Worm (Caenorhabditis elegans): ENCODE measurements around the gene C08F8.15.

The C08F8.15 gene

ce11 chrIV:11148788-11149366 is 11.7 kb downstream of the C08F8.15 start:
- TF ChIP-seq hlh-1 (tag; optimal IDR thresholded peaks at IDR 0.05) (no peak), pha-4 (tag; optimal IDR thresholded peaks at IDR 0.05) (no peak), lin-32 (GFP tag; optimal IDR thresholded peaks at IDR 0.05) (no peak), lin-13 (tag; optimal IDR thresholded peaks at IDR 0.05) (no peak), nhr-28 (tag; optimal IDR thresholded peaks at IDR 0.05) (no peak), nhr-12 (tag; optimal IDR thresholded peaks at IDR 0.05) (no peak), unc-62 (GFP tag; optimal IDR thresholded peaks at IDR 0.05) (no peak), unc-120 (tag; optimal IDR thresholded peaks at IDR 0.05; ENCODE audit: poor library complexity, severe bottlenecking) (no peak), snpc-4 (tag; optimal IDR thresholded peaks at IDR 0.05) (no peak), nhr-237 (tag; optimal IDR thresholded peaks at IDR 0.05) (no peak), ztf-11 (tag; optimal IDR thresholded peaks at IDR 0.05) (no peak), sem-2 (GFP tag; optimal IDR thresholded peaks at IDR 0.05) (no peak), ceh-43 (GFP tag; optimal IDR thresholded peaks at IDR 0.05) (no peak), zip-8 (tag; optimal IDR thresholded peaks at IDR 0.05) (no peak), lsy-2 (tag; optimal IDR thresholded peaks at IDR 0.05) (no peak)

- TF ChIP-seq ham-2 (GFP tag; optimal IDR thresholded peaks at IDR 0.05) (no peak), nhr-2 (tag; optimal IDR thresholded peaks at IDR 0.05) (no peak), nhr-237 (tag; optimal IDR thresholded peaks at IDR 0.05) (no peak), blmp-1 (tag; optimal IDR thresholded peaks at IDR 0.05) (no peak)
Observed at ce11 chrIV:11146962-11147470, 13.6 kb downstream of the C08F8.15 start, which contains the start of gene pigq-1. TSS of gene pigq-1 (minus strand) at chrIV:11147247.

DNA sequence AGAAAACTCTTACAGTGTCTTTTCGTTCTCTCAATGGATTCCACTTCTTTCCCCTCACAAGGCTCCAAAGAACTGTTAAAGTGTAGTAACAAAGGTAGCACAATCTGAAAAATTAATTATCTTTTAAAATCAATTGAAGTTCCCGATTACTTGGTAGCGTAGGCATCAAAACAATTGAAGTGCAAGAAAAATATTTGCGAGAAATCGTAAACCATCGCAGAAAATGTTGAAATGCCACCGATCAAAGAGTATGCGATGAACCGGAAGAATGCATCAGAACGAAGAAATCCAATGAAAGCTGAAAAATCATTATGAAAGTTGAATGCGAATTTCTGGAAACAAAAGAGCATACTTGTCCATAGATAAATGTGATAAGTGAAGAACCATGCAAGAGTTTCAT is 14.1 kb downstream of the C08F8.15 start:
- TF ChIP-seq sptf-1 (tag; optimal IDR thresholded peaks at IDR 0.05), result no peak
- TF ChIP-seq bed-3 (GFP tag; optimal IDR thresholded peaks at IDR 0.05), result no peak
- TF ChIP-seq cnd-1 (tag; optimal IDR thresholded peaks at IDR 0.05), result no peak
- no peak for TF ChIP-seq nhr-28 (tag; optimal IDR thresholded peaks at IDR 0.05)
- TF ChIP-seq tbx-8 (GFP tag; optimal IDR thresholded peaks at IDR 0.05), result no peak
- TF ChIP-seq drap-1 (GFP tag; optimal IDR thresholded peaks at IDR 0.05), result no peak
- TF ChIP-seq snpc-4 (tag; optimal IDR thresholded peaks at IDR 0.05), result no peak
- TF ChIP-seq unc-62 (GFP tag; optimal IDR thresholded peaks at IDR 0.05), result no peak
- no peak for TF ChIP-seq ceh-39 (tag; optimal IDR thresholded peaks at IDR 0.05)
- TF ChIP-seq lin-13 (tag; optimal IDR thresholded peaks at IDR 0.05), result no peak
- no peak for TF ChIP-seq zip-8 (tag; optimal IDR thresholded peaks at IDR 0.05)
- TF ChIP-seq unc-39 (tag; optimal IDR thresholded peaks at IDR 0.05), result no peak
- no peak for TF ChIP-seq mab-5 (tag; optimal IDR thresholded peaks at IDR 0.05)
- TF ChIP-seq mep-1 (tag; optimal IDR thresholded peaks at IDR 0.05), result no peak
- TF ChIP-seq ces-1 (GFP tag; optimal IDR thresholded peaks at IDR 0.05), result no peak
- no peak for TF ChIP-seq hlh-1 (tag; optimal IDR thresholded peaks at IDR 0.05)

DNA sequence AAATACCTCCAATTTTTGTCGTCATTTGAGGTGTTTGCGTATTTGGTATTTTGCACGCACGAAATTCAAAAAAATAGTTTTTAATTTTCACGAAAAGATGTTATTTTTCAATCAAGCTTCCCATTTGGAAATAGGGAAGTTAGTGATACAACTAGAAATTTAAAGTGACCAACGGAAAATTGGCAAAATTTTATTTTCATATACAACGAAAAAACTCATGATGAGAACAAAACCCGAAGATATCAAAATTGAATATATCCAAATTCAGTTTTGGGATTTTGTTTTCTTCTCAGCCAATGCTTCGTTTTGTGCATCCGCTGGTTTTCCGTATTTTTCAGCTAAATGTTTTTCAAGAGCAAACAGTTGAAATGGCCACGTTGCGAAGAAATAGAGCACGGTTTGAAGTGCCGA is 14.7 kb downstream of the C08F8.15 start:
- TF ChIP-seq blmp-1 (tag; optimal IDR thresholded peaks at IDR 0.05) (no peak), flh-1 (GFP tag; optimal IDR thresholded peaks at IDR 0.05) (no peak), ham-2 (GFP tag; optimal IDR thresholded peaks at IDR 0.05) (no peak), lsy-2 (tag; optimal IDR thresholded peaks at IDR 0.05) (no peak), unc-120 (tag; optimal IDR thresholded peaks at IDR 0.05; ENCODE audit: poor library complexity, severe bottlenecking) (no peak), mls-2 (tag; optimal IDR thresholded peaks at IDR 0.05) (no peak), sptf-1 (tag; optimal IDR thresholded peaks at IDR 0.05) (no peak), nhr-76 (tag; optimal IDR thresholded peaks at IDR 0.05) (no peak), drap-1 (GFP tag; optimal IDR thresholded peaks at IDR 0.05) (no peak), lin-13 (tag; optimal IDR thresholded peaks at IDR 0.05) (no peak), tbx-8 (GFP tag; optimal IDR thresholded peaks at IDR 0.05) (no peak), zip-8 (tag; optimal IDR thresholded peaks at IDR 0.05) (no peak), snpc-4 (tag; optimal IDR thresholded peaks at IDR 0.05) (no peak), nhr-28 (tag; optimal IDR thresholded peaks at IDR 0.05) (no peak), pha-4 (tag; optimal IDR thresholded peaks at IDR 0.05) (no peak), mep-1 (tag; optimal IDR thresholded peaks at IDR 0.05) (no peak), elt-1 (tag; optimal IDR thresholded peaks at IDR 0.05; ENCODE audit: borderline replicate concordance, insufficient read depth) (no peak), ces-1 (GFP tag; optimal IDR thresholded peaks at IDR 0.05) (no peak), sem-2 (GFP tag; optimal IDR thresholded peaks at IDR 0.05) (no peak), nhr-12 (tag; optimal IDR thresholded peaks at IDR 0.05) (no peak)

ce11 chrIV:11143228-11143444 is 17.5 kb downstream of the C08F8.15 start, which contains the start of gene F01G4.4:
TSS of gene F01G4.4 (plus strand) at chrIV:11143345.
- no peak for TF ChIP-seq nhr-12 (tag; optimal IDR thresholded peaks at IDR 0.05)
- TF ChIP-seq pha-4 (tag; optimal IDR thresholded peaks at IDR 0.05), result no peak
- TF ChIP-seq nhr-76 (tag; optimal IDR thresholded peaks at IDR 0.05), result no peak
- no peak for TF ChIP-seq unc-62 (GFP tag; optimal IDR thresholded peaks at IDR 0.05)
